Worm (Caenorhabditis elegans) whole organism, L4 larva: ENCODE results near the gene T11F8.1.

ENCODE experiments used
- ces-1 ChIP-seq: fragments of 150-350 bp; sonication (generic microtip); optimal IDR thresholded peaks from 4 replicates; lab custom pipeline; 2014; ENCODE audit warnings: missing biosample characterization, missing genetic modification reagents, missing genetic modification characterization
- dpl-1 ChIP-seq: fragments of 150-350 bp; optimal IDR thresholded peaks from 2 replicates; lab custom pipeline; 2014; ENCODE audit warnings: missing biosample characterization, missing genetic modification reagents, missing genetic modification characterization
- duxl-1 ChIP-seq: sonication (generic microtip); optimal IDR thresholded peaks from 2 replicates; lab custom pipeline; 2016; ENCODE audit warnings: mild to moderate bottlenecking, missing genetic modification characterization, moderate library complexity, missing compliant biosample characterization; ENCODE audit not compliant: poor library complexity
- lin-15B ChIP-seq: fragments of 150-350 bp; sonication (generic microtip); optimal IDR thresholded peaks from 3 replicates; lab custom pipeline; 2014; ENCODE audit warnings: missing biosample characterization, missing genetic modification characterization
- nhr-11 ChIP-seq: fragments of 150-350 bp; optimal IDR thresholded peaks from 2 replicates; lab custom pipeline; 2014; ENCODE audit warnings: missing biosample characterization, missing genetic modification characterization
- nhr-28 ChIP-seq: fragments of 150-350 bp; optimal IDR thresholded peaks from 2 replicates; lab custom pipeline; 2014; ENCODE audit warnings: missing biosample characterization, missing genetic modification characterization
- rbr-2 ChIP-seq: sonication (generic microtip); optimal IDR thresholded peaks from 2 replicates; lab custom pipeline; 2016; ENCODE audit warnings: missing genotype, missing genetic modification characterization, missing compliant biosample characterization
- skn-1 ChIP-seq: fragments of 150-350 bp; optimal IDR thresholded peaks from 2 replicates; lab custom pipeline; 2014; ENCODE audit warnings: missing biosample characterization, missing genetic modification characterization
- unc-130 ChIP-seq: sonication (generic microtip); optimal IDR thresholded peaks from 2 replicates; lab custom pipeline; 2016; ENCODE audit warnings: missing genetic modification reagents, missing genetic modification characterization, missing compliant biosample characterization

DNA sequence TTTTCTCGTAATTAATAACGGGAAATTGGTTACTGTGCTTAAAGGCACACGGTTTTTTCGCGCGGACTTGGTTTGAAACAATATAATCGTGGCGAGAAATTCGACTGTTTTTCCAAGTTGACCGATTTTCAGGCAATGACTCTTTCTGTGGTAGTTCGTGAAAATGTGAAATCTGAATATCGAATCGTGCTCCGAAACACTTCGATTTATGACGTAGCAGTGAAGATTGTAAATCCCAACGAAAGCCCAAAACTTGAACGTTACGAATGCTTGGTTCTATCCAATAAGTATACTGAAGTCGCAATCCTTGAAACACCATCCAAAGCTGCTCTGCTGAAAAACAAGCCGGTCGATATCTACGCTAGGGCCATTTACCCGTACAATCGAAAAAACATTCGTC, 14.7 kb downstream of the T11F8.1 start:
- TF ChIP-seq nhr-28 (tag; lab: Kevin White, UChicago) (no peak), nhr-11 (tag; lab: Kevin White, UChicago) (no peak), rbr-2 (no peak), ces-1 (no peak), lin-15B (no peak), skn-1 (tag; lab: Kevin White, UChicago) (no peak), duxl-1 (tag; lab: Kevin White, UChicago) (no peak), unc-130 (GFP tag; lab: Kevin White, UChicago) (no peak), dpl-1 (GFP tag; lab: Kevin White, UChicago) (no peak)
